Fruit fly (Drosophila melanogaster) whole organism: Measurements from ENCODE around the gene gdl-ORF39.

Experiments
- CG8478 ChIP-seq: fragments of >200 bp; optimal IDR thresholded peaks from 2 replicates; lab custom pipeline; 2018; ENCODE audit warnings: inconsistent platforms
- Dll ChIP-seq: fragments of >200 bp; optimal IDR thresholded peaks from 2 replicates; lab custom pipeline; 2017
- EcR ChIP-seq, 2 experiments: fragments of >200 bp; optimal IDR thresholded peaks; 2 replicates each; lab custom pipeline; 2017; ENCODE audit warnings: missing biosample characterization in 2 of 2, missing genetic modification characterization in 2 of 2, missing genetic modification reagents in 2 of 2
- pan ChIP-seq: fragments of >200 bp; optimal IDR thresholded peaks from 2 replicates; lab custom pipeline; 2017
- psq ChIP-seq: fragments of >200 bp; optimal IDR thresholded peaks from 2 replicates; lab custom pipeline; 2017
- usp ChIP-seq: fragments of >200 bp; optimal IDR thresholded peaks from 2 replicates; lab custom pipeline; 2017; ENCODE audit warnings: missing biosample characterization, missing genetic modification characterization, mixed read lengths

The gdl-ORF39 gene

DNA sequence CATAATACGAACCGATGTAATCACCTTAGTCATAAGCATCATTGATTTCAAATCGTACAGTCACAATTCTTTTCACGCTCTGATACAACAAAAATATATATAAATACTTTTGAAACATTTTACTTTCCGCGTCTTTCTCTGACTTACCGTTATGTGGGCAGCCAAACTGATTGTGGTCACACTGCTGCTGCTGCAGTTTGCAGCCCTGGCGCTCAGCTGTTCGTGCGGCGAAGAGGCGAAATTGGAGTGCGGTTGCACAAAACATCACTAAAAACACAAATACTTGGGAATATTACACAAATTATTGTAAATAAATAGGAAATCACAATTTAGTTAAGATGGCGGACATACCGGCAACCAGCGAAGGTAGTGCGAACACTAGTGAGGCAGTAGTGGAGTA lies at the start of gene gdl-ORF39, which contains the start of gene gdl:
TSS of gene gdl-ORF39 (plus strand) at position 48 of the 400 bp plus-strand sequence.
TSS of gene gdl (plus strand) at position 48 of the 400 bp plus-strand sequence.
- no peak for TF ChIP-seq usp
- no peak for TF ChIP-seq psq (lab: Kevin White, UChicago)
- TF ChIP-seq Dll (lab: Kevin White, UChicago), result no peak
- TF ChIP-seq CG8478, result no peak
- TF ChIP-seq EcR (GFP tag; optimal IDR thresholded peaks at IDR 0.05; lab: Kevin White, UChicago), result no peak
- no peak for TF ChIP-seq pan (lab: Kevin White, UChicago)

- TF ChIP-seq EcR (GFP tag; optimal IDR thresholded peaks at IDR 0.05; lab: Kevin White, UChicago) (no peak), CG8478 (no peak), psq (lab: Kevin White, UChicago) (no peak), usp (no peak), pan (lab: Kevin White, UChicago) (no peak), Dll (lab: Kevin White, UChicago) (no peak)
These were observed 35.2 kb upstream of the gdl-ORF39 start, which contains the start of gene cocoon for dm6 chr3L:15474010-15474409. Gene cocoon, minus strand, starts transcription at chr3L:15474110.

dm6 chr3L:15485302-15485701 lies 23.9 kb upstream of the gdl-ORF39 start, which contains the start of gene Ran-like:
Gene Ran-like, minus strand, starts transcription at chr3L:15485402.
- TF ChIP-seq Dll (lab: Kevin White, UChicago) (no peak), EcR (GFP tag; optimal IDR thresholded peaks at IDR 0.05; lab: Kevin White, UChicago) (no peak), usp (no peak), psq (lab: Kevin White, UChicago) (no peak), pan (lab: Kevin White, UChicago) (no peak)

- no peak for TF ChIP-seq EcR (GFP tag; optimal IDR thresholded peaks at IDR 0.05; lab: Kevin White, UChicago)
- TF ChIP-seq usp, result no peak
- TF ChIP-seq pan (lab: Kevin White, UChicago), result no peak
- TF ChIP-seq Dll (lab: Kevin White, UChicago), result no peak
- TF ChIP-seq psq (lab: Kevin White, UChicago), result no peak
- TF ChIP-seq CG8478, result no peak
These were observed 15.2 kb upstream of the gdl-ORF39 start for dm6 chr3L:15493886-15494598.

dm6 chr3L:15494599-15495271 lies 14.5 kb upstream of the gdl-ORF39 start:
- TF ChIP-seq psq (lab: Kevin White, UChicago) (no peak), Dll (lab: Kevin White, UChicago) (no peak), EcR (GFP tag; optimal IDR thresholded peaks at IDR 0.05; lab: Kevin White, UChicago) (no peak), pan (lab: Kevin White, UChicago) (no peak), usp (no peak), CG8478 (no peak)

DNA sequence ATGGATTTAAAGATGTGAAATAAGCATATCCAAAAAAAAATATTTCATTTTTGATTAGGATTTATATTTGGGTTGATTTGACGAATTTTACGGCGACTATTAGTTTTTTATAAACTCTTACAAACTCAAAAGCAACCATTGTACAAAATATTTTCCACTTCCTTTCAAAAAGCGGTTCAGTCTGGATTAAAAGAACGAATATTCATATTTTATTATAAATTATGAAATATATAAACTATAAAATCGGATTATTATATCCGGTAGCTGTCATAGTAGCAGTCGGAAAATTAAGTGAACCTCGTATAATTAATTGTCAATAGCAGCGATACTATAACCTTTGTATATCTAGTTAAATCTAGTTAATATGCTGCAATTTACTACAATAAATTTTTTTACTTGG lies 13.8 kb upstream of the gdl-ORF39 start, which contains the start of gene CG12355:
TSS of gene CG12355 (minus strand) at position 101 of the 400 bp plus-strand sequence.
- no peak for TF ChIP-seq pan (lab: Kevin White, UChicago)
- TF ChIP-seq Dll (lab: Kevin White, UChicago), result no peak
- no peak for TF ChIP-seq psq (lab: Kevin White, UChicago)
- no peak for TF ChIP-seq CG8478
- no peak for TF ChIP-seq EcR (GFP tag; optimal IDR thresholded peaks at IDR 0.05; lab: Kevin White, UChicago)
- no peak for TF ChIP-seq usp

dm6 chr3L:15496274-15496673 lies 13.0 kb upstream of the gdl-ORF39 start, which contains the start of gene CG13455:
Gene CG13455, plus strand, starts transcription at chr3L:15496574.
- TF ChIP-seq CG8478, result no peak

dm6 chr3L:15497902-15498301 lies 11.3 kb upstream of the gdl-ORF39 start, which contains the start of gene CG7276:
Gene CG7276, plus strand, starts transcription at chr3L:15498202.
- no peak for TF ChIP-seq EcR (GFP tag; optimal IDR thresholded peaks at IDR 0.05; lab: Kevin White, UChicago)
- no peak for TF ChIP-seq psq (lab: Kevin White, UChicago)
- TF ChIP-seq Dll (lab: Kevin White, UChicago), result no peak
- no peak for TF ChIP-seq CG8478
- no peak for TF ChIP-seq usp
- no peak for TF ChIP-seq pan (lab: Kevin White, UChicago)

DNA sequence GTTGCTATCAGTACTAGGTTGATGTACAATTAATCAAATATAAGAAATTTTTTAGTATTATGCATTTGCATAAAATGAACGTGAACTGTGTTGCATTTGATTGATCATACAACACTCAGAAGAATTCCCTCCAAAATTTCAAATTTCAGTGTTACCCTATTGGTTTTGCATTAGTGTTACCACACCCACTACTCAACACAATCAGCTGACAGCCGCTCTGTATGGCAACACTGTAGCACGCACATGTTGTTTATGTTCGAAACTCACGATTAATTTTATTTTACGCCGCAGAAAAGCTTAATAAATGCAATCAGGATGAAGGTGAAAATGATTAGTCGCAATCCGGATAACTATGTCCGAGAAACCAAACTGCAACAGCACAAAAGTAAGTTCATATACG lies 10.5 kb upstream of the gdl-ORF39 start, which contains the start of gene CG7275:
TSS of gene CG7275 (plus strand) at position 215 of the 400 bp plus-strand sequence.
- no peak for TF ChIP-seq pan (lab: Kevin White, UChicago)
- TF ChIP-seq psq (lab: Kevin White, UChicago), result no peak
- TF ChIP-seq EcR (GFP tag; optimal IDR thresholded peaks at IDR 0.05; lab: Kevin White, UChicago), result no peak
- no peak for TF ChIP-seq Dll (lab: Kevin White, UChicago)
- TF ChIP-seq usp, result no peak
- TF ChIP-seq CG8478, result no peak

DNA sequence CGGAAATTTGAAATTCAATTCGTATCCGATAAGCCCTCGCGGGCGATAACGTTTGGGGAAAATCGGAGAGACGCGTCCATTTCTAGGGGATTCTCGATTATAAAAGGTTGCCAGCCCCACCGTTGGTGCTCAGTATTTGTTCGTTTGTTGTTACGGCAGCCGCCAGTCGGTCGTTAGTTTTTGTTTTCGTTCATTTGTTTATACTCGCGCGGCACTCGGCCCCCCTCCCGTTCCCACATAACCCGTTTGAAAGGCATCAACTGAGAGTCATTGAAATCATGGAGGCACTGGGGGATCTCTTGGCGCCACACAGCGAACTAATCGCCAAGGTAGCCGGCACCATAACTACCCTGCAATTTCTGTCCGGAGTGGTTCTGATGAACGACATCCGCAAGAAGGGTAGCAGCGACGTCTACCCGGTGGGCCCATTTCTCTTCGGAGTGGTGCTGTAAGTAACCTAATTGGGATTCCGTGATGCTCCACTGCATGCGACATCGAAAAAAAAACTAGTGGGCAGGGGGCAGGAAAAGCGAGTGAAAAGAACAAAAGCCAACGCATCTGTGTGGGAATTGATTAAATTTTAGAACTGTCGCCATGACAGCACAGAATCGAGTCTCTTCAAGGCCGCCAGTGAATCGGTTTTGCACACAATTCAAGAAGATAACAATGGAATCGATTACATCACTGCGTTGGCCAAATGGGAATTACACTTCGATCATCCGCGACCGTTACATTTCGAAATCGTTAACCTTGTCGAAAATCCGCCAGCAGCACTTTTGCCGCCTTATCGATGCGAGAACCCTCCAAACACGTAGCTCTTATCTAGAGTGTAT lies 8.2 kb upstream of the gdl-ORF39 start, which contains the start of gene CG7272:
TSS of gene CG7272 (plus strand) at position 126 of the 833 bp plus-strand sequence.
- TF ChIP-seq EcR (GFP tag; optimal IDR thresholded peaks at IDR 0.05; lab: Kevin White, UChicago), result no peak
- no peak for TF ChIP-seq usp
- TF ChIP-seq CG8478, result no peak
- TF ChIP-seq Dll (lab: Kevin White, UChicago), result no peak
- TF ChIP-seq pan (lab: Kevin White, UChicago), result no peak
- TF ChIP-seq psq (lab: Kevin White, UChicago), result no peak

DNA sequence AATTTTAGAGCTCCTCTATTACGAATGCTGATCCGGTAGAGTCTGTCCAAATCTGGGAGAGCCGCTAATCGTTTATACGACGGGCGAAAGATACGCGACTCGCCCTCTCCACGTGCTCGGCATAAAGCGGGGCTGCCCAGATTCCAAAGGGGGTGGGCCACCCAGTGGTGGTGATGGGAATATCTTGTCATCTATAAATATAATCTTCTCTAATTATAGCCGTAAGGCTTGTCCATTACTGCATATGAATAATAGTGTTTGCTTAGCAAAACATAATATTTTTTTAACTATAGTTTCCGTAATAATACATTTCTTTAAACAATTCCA lies 7.6 kb upstream of the gdl-ORF39 start:
- TF ChIP-seq pan (lab: Kevin White, UChicago) (no peak), usp (no peak), psq (lab: Kevin White, UChicago) (no peak), Dll (lab: Kevin White, UChicago) (no peak), CG8478 (no peak), EcR (GFP tag; optimal IDR thresholded peaks at IDR 0.05; lab: Kevin White, UChicago) (no peak)
